Fruit fly (Drosophila melanogaster): ENCODE results near the gene eIF4E1.

The eIF4E1 gene

dm6 chr3L:9441907-9442479 is 39.7 kb upstream of the eIF4E1 start, which contains the start of the genes Bet3 and Nf-YA (continued):
- TF ChIP-seq CG30431 (GFP tag; optimal IDR thresholded peaks at IDR 0.05), result peak; percentile 3
- peak; percentile 61 for TF ChIP-seq CG32772 (GFP tag; IDR thresholded peaks at IDR 0.05)
- TF ChIP-seq CG15011 (GFP tag; optimal IDR thresholded peaks at IDR 0.05), result no peak
- TF ChIP-seq CG3163 (GFP tag; optimal IDR thresholded peaks at IDR 0.05), result peak; percentile 17
- peak; percentile 66 for TF ChIP-seq tna (GFP tag; IDR thresholded peaks at IDR 0.05; ENCODE audit: partially characterized antibody)
- TF ChIP-seq CG14710 (tag; optimal IDR thresholded peaks at IDR 0.05), result peak; percentile 70
- peak; percentile 71 for TF ChIP-seq CG13624 (GFP tag; optimal IDR thresholded peaks at IDR 0.05)
- TF ChIP-seq CG11093 (GFP tag; IDR thresholded peaks at IDR 0.05), result 0 out of 3 replicates have a peak, but pooled peaks have one; percentile 17
- TF ChIP-seq Vsx1 (GFP tag; optimal IDR thresholded peaks at IDR 0.05), result no peak
- peak; percentile 62 for TF ChIP-seq sob (GFP tag; IDR thresholded peaks at IDR 0.05)
- TF ChIP-seq NfI (GFP tag; optimal IDR thresholded peaks at IDR 0.05), result peak; percentile 54
- TF ChIP-seq nmo (GFP tag; optimal IDR thresholded peaks at IDR 0.05), result peak; percentile 68
- peak; percentile 20 for TF ChIP-seq D19A (tag; optimal IDR thresholded peaks at IDR 0.05)
- TF ChIP-seq ftz-f1 (GFP tag; optimal IDR thresholded peaks at IDR 0.05), result no peak
- TF ChIP-seq CG4617 (GFP tag; optimal IDR thresholded peaks at IDR 0.05; ENCODE audit: borderline replicate concordance), result peak; percentile 90
- TF ChIP-seq CG15073 (GFP tag; optimal IDR thresholded peaks at IDR 0.05), result no peak
- no peak for TF ChIP-seq cad (GFP tag; optimal IDR thresholded peaks at IDR 0.05)
- peak; percentile 4 for TF ChIP-seq Sox102F (GFP tag; optimal IDR thresholded peaks at IDR 0.05)
- TF ChIP-seq Spps (tag; optimal IDR thresholded peaks at IDR 0.05), result no peak
- no peak for TF ChIP-seq toy (GFP tag; IDR thresholded peaks at IDR 0.05)
- no peak for TF ChIP-seq ash1 (GFP tag; optimal IDR thresholded peaks at IDR 0.05)
- peak; percentile 61 for TF ChIP-seq ind (GFP tag; optimal IDR thresholded peaks at IDR 0.05)
- TF ChIP-seq CG17612 (GFP tag; IDR thresholded peaks at IDR 0.05), result peak; percentile 43
- TF ChIP-seq Lhr (GFP tag; optimal IDR thresholded peaks at IDR 0.05), result peak; percentile 44
- TF ChIP-seq ssp (GFP tag; IDR thresholded peaks at IDR 0.05), result peak; percentile 74
- TF ChIP-seq en (GFP tag; optimal IDR thresholded peaks at IDR 0.05), result no peak
- no peak for TF ChIP-seq Sry-β (GFP tag; optimal IDR thresholded peaks at IDR 0.05)
- TF ChIP-seq Fer3 (tag; optimal IDR thresholded peaks at IDR 0.05), result peak; percentile 16
- TF ChIP-seq Aef1 (GFP tag; IDR thresholded peaks at IDR 0.05), result peak; percentile 50; the same call in 1 of the 3 replicates
- TF ChIP-seq CG30403 (GFP tag; optimal IDR thresholded peaks at IDR 0.05), result peak; percentile 74
- TF ChIP-seq rib (GFP tag; IDR thresholded peaks at IDR 0.05), result peak; percentile 35; the same call in 1 of the 2 replicates
- no peak for TF ChIP-seq pb (GFP tag; optimal IDR thresholded peaks at IDR 0.05)
- TF ChIP-seq Lpt (GFP tag; optimal IDR thresholded peaks at IDR 0.05), result no peak
- no peak for TF ChIP-seq CG10959 (GFP tag; IDR thresholded peaks at IDR 0.05)
- no peak for TF ChIP-seq fd64A (GFP tag; optimal IDR thresholded peaks at IDR 0.05)
- no peak for TF ChIP-seq CG8281 (tag; optimal IDR thresholded peaks at IDR 0.05)
- TF ChIP-seq sc (optimal IDR thresholded peaks at IDR 0.05), result no peak
- TF ChIP-seq sc (GFP tag; optimal IDR thresholded peaks at IDR 0.05), result no peak
- TF ChIP-seq kay (GFP tag; optimal IDR thresholded peaks at IDR 0.05), result no peak
- TF ChIP-seq CG33557 (GFP tag; optimal IDR thresholded peaks at IDR 0.05), result no peak
- TF ChIP-seq CoRest (tag; optimal IDR thresholded peaks at IDR 0.05), result peak; percentile 61
- TF ChIP-seq Meics (GFP tag; optimal IDR thresholded peaks at IDR 0.05), result peak; percentile 49
- TF ChIP-seq CG13424 (tag; optimal IDR thresholded peaks at IDR 0.05), result peak; percentile 55
- TF ChIP-seq CG1529 (GFP tag; optimal IDR thresholded peaks at IDR 0.05), result no peak
- TF ChIP-seq CG9609 (GFP tag; optimal IDR thresholded peaks at IDR 0.05), result peak; percentile 55
- peak; percentile 87 for TF ChIP-seq hbn (GFP tag; IDR thresholded peaks at IDR 0.05; ENCODE audit: partially characterized antibody)
- TF ChIP-seq Taf1 (GFP tag; IDR thresholded peaks at IDR 0.05), result no peak
- no peak for TF ChIP-seq repo (GFP tag; optimal IDR thresholded peaks at IDR 0.05)
- no peak for TF ChIP-seq usp (GFP tag; optimal IDR thresholded peaks at IDR 0.05)
- no peak for TF ChIP-seq Oli (tag; optimal IDR thresholded peaks at IDR 0.05)
- peak; percentile 67 for TF ChIP-seq HmgD (GFP tag; optimal IDR thresholded peaks at IDR 0.05)
